Worm (Caenorhabditis elegans): Measurements from ENCODE around the gene M60.4.

- TF ChIP-seq unc-39 (tag; optimal IDR thresholded peaks at IDR 0.05) (no peak), lin-39 (tag; optimal IDR thresholded peaks at IDR 0.05) (no peak), skn-1 (tag; optimal IDR thresholded peaks at IDR 0.05) (no peak), ztf-11 (tag; optimal IDR thresholded peaks at IDR 0.05) (no peak), fkh-10 (GFP tag; optimal IDR thresholded peaks at IDR 0.05) (no peak), egl-27 (tag; optimal IDR thresholded peaks at IDR 0.05) (no peak), zag-1 (tag; optimal IDR thresholded peaks at IDR 0.05) (no peak), mdl-1 (tag; optimal IDR thresholded peaks at IDR 0.05) (no peak), daf-12 (tag; optimal IDR thresholded peaks at IDR 0.05) (no peak)
Measured at ce11 chrX:8233554-8233953, 2.6 kb downstream of the M60.4 start.

Measured in whole organism, L3 larva.